Worm (Caenorhabditis elegans): ENCODE measurements around the gene smu-2.

DNA sequence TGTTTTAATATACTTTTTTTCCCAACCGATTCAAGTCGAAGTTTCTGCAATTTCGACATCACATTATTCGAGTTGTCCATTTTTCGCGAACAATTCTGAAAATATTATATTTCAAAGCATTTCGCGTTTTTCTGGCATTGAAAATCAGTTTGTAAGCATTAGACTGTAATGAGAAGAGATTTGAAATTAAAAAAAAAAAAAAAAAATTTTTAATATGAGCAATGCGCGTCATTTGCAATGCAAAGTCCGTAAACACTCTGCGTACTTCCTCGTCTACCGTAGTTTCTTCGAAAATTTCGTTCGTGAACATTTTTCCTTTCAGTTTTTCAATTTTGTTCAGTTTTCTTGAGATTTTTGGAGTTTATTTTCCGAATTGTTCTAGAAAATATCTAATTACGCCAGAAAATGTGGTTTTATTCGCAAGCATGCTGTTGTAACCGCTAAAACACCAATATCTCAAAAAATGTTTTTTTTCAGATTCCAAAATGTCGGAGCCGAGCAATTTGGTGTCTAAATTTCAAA is 36.9 kb upstream of the smu-2 start, which contains the start of the genes C16C8.5 and C16C8.16:
- TF ChIP-seq B0336.3 (GFP tag; IDR thresholded peaks at IDR 0.05) (no peak), ets-4 (GFP tag; optimal IDR thresholded peaks at IDR 0.05) (no peak), sptf-2 (GFP tag; optimal IDR thresholded peaks at IDR 0.05) (no peak), efl-1 (GFP tag; optimal IDR thresholded peaks at IDR 0.05) (no peak), pbrm-1 (GFP tag; IDR thresholded peaks at IDR 0.05) (no peak), him-1 (tag; optimal IDR thresholded peaks at IDR 0.05) (no peak), sea-2 (GFP tag; IDR thresholded peaks at IDR 0.05) (no peak), hmg-20 (GFP tag; IDR thresholded peaks at IDR 0.05) (no peak), lin-54 (GFP tag; optimal IDR thresholded peaks at IDR 0.05) (no peak), dpff-1 (tag; optimal IDR thresholded peaks at IDR 0.05) (no peak), T07F8.4 (tag; optimal IDR thresholded peaks at IDR 0.05) (no peak)

Measured in whole organism, young adult.